Fruit fly (Drosophila melanogaster): Measurements from ENCODE around the gene tefu.

The tefu gene

dm6 chr3R:15275158-15275623 lies 33.2 kb upstream of the tefu start, which contains the start of the genes Cp190 and CG4338 (continued):
- TF ChIP-seq dati (GFP tag; IDR thresholded peaks at IDR 0.05) (peak; percentile 61; the same call in 1 of the 2 replicates), Sry-δ (GFP tag; optimal IDR thresholded peaks at IDR 0.05) (peak; percentile 87), CG1529 (GFP tag; optimal IDR thresholded peaks at IDR 0.05) (peak; percentile 96), kni (GFP tag; optimal IDR thresholded peaks at IDR 0.05) (peak; percentile 97), CG9932 (GFP tag; IDR thresholded peaks at IDR 0.05) (peak; percentile 98), CG15073 (GFP tag; optimal IDR thresholded peaks at IDR 0.05) (peak; percentile 78), Eip74EF (GFP tag; optimal IDR thresholded peaks at IDR 0.05) (peak in 1 of 2 experiments; percentile 98), Opbp (GFP tag; IDR thresholded peaks at IDR 0.05; ENCODE audit: partially characterized antibody) (peak; percentile 80), cg (GFP tag; optimal IDR thresholded peaks at IDR 0.05) (peak; percentile 10), CG17328 (GFP tag; IDR thresholded peaks at IDR 0.05) (peak; percentile 96), CG12299 (tag; optimal IDR thresholded peaks at IDR 0.05) (peak; percentile 99), CG8388 (GFP tag; optimal IDR thresholded peaks at IDR 0.05) (peak; percentile 98), mirr (GFP tag; optimal IDR thresholded peaks at IDR 0.05) (peak; percentile 97), fd3F (GFP tag; optimal IDR thresholded peaks at IDR 0.05) (peak; percentile 98), CG1603 (tag; optimal IDR thresholded peaks at IDR 0.05) (peak; percentile 92), bab2 (GFP tag; optimal IDR thresholded peaks at IDR 0.05) (peak; percentile 93), br (optimal IDR thresholded peaks at IDR 0.05) (no peak), CG10274 (GFP tag; optimal IDR thresholded peaks at IDR 0.05) (peak; percentile 90), dan (GFP tag; IDR thresholded peaks at IDR 0.05) (peak; percentile 90), Ssrp (tag; optimal IDR thresholded peaks at IDR 0.05) (peak; percentile 99), CG6272 (GFP tag; IDR thresholded peaks at IDR 0.05) (peak; percentile 94), tup (GFP tag; optimal IDR thresholded peaks at IDR 0.05) (peak; percentile 91), CG15601 (tag; optimal IDR thresholded peaks at IDR 0.05) (peak; percentile 98), corto (GFP tag; optimal IDR thresholded peaks at IDR 0.05) (no peak), CG8944 (GFP tag; optimal IDR thresholded peaks at IDR 0.05) (peak; percentile 84), aop (GFP tag; IDR thresholded peaks at IDR 0.05) (no peak), CG16863 (GFP tag; optimal IDR thresholded peaks at IDR 0.05) (peak; percentile 90), nmo (GFP tag; optimal IDR thresholded peaks at IDR 0.05) (peak; percentile 99), tna (GFP tag; IDR thresholded peaks at IDR 0.05; ENCODE audit: partially characterized antibody) (peak; percentile 49), Dref (GFP tag; IDR thresholded peaks at IDR 0.05) (peak; percentile 94), Hr78 (GFP tag; optimal IDR thresholded peaks at IDR 0.05) (peak in 1 of 2 experiments; percentile 92), kah (GFP tag; optimal IDR thresholded peaks at IDR 0.05) (peak; percentile 95), CG12769 (tag; optimal IDR thresholded peaks at IDR 0.05) (peak; percentile 97), CG10543 (GFP tag; optimal IDR thresholded peaks at IDR 0.05) (peak; percentile 99), pita (GFP tag; optimal IDR thresholded peaks at IDR 0.05) (no peak), CG11504 (tag; optimal IDR thresholded peaks at IDR 0.05) (peak; percentile 97), nerfin-2 (GFP tag; IDR thresholded peaks at IDR 0.05; ENCODE audit: partially characterized antibody) (peak; percentile 53; the same call in 1 of the 2 replicates), Doc3 (GFP tag; IDR thresholded peaks at IDR 0.05; ENCODE audit: partially characterized antibody) (peak; percentile 61; the same call in 2 of the 3 replicates), Fer1 (GFP tag; optimal IDR thresholded peaks at IDR 0.05) (peak; percentile 98), ham (GFP tag; IDR thresholded peaks at IDR 0.05) (peak; percentile 89), Max (GFP tag; optimal IDR thresholded peaks at IDR 0.05) (peak; percentile 98), Sin3A (optimal IDR thresholded peaks at IDR 0.05) (peak; percentile 89), Rfx (GFP tag; IDR thresholded peaks at IDR 0.05) (peak; percentile 97), grn (GFP tag; optimal IDR thresholded peaks at IDR 0.05) (no peak), Sox100B (GFP tag; optimal IDR thresholded peaks at IDR 0.05) (peak; percentile 98), Vsx1 (GFP tag; optimal IDR thresholded peaks at IDR 0.05) (peak; percentile 94), CG7928 (GFP tag; optimal IDR thresholded peaks at IDR 0.05) (peak; percentile 80), CG3407 (GFP tag; optimal IDR thresholded peaks at IDR 0.05) (peak; percentile 96), CG17912 (GFP tag; optimal IDR thresholded peaks at IDR 0.05) (peak; percentile 93), CG16779 (GFP tag; IDR thresholded peaks at IDR 0.05) (peak; percentile 88)

All from whole organism, embryonic.